Fruit fly (Drosophila melanogaster) S2 (cell line): ENCODE results near the gene CG4053.

Experiments used
- CG8478 ChIP-seq: fragments of >200 bp; optimal IDR thresholded peaks from 2 replicates; lab custom pipeline; 2018
- CTCF ChIP-seq, 2 experiments: fragments of >200 bp; optimal IDR thresholded peaks; 2 replicates each; lab custom pipeline; 2018

dm6 chr3R:17087977-17088618, 43.9 kb downstream of the CG4053 start, which contains the start of gene cal1:
- TF ChIP-seq CTCF (optimal IDR thresholded peaks at IDR 0.05; lab: Kevin White, UChicago) (no peak), CG8478 (no peak)
